Worm (Caenorhabditis elegans): Measurements from ENCODE around the gene C29E4.10.

Gene C29E4.10

ce11 chrIII:7973968-7974607 is 36.4 kb downstream of the C29E4.10 start (continued):
- TF ChIP-seq daf-16 (GFP tag; optimal IDR thresholded peaks at IDR 0.05) (no peak), daf-16 (tag; optimal IDR thresholded peaks at IDR 0.05) (peak; percentile 53), sdz-12 (GFP tag; optimal IDR thresholded peaks at IDR 0.05) (no peak), ctbp-1 (GFP tag; IDR thresholded peaks at IDR 0.05) (0 out of 2 replicates have a peak, but pooled peaks have one; percentile 7), zip-2 (tag; optimal IDR thresholded peaks at IDR 0.05) (peak; percentile 2), F37D6.2 (tag; optimal IDR thresholded peaks at IDR 0.05) (no peak), pqm-1 (tag; optimal IDR thresholded peaks at IDR 0.05) (peak; percentile 6), aly-2 (tag; optimal IDR thresholded peaks at IDR 0.05) (no peak), hlh-11 (tag; optimal IDR thresholded peaks at IDR 0.05) (peak; percentile 42), hif-1 (tag; optimal IDR thresholded peaks at IDR 0.05) (no peak), nhr-48 (tag; optimal IDR thresholded peaks at IDR 0.05) (no peak), duxl-1 (tag; optimal IDR thresholded peaks at IDR 0.05; ENCODE audit: poor library complexity) (no peak), php-3 (GFP tag; IDR thresholded peaks at IDR 0.05) (peak; percentile 82), ztf-7 (tag; optimal IDR thresholded peaks at IDR 0.05) (no peak), nhr-28 (tag; optimal IDR thresholded peaks at IDR 0.05) (peak; percentile 48), lin-38 (GFP tag; IDR thresholded peaks at IDR 0.05) (0 out of 2 replicates have a peak, but pooled peaks have one; percentile 11), skn-1 (tag; optimal IDR thresholded peaks at IDR 0.05) (no peak), daf-8 (GFP tag; IDR thresholded peaks at IDR 0.05) (no peak), cey-2 (tag; optimal IDR thresholded peaks at IDR 0.05; ENCODE audit: borderline replicate concordance, insufficient read depth) (no peak), Y5F2A.4 (GFP tag; optimal IDR thresholded peaks at IDR 0.05) (no peak), lin-13 (GFP tag; optimal IDR thresholded peaks at IDR 0.05) (peak; percentile 12), daf-12 (tag; optimal IDR thresholded peaks at IDR 0.05) (no peak), nhr-11 (tag; optimal IDR thresholded peaks at IDR 0.05) (peak; percentile 45), lsy-2 (tag; optimal IDR thresholded peaks at IDR 0.05) (peak in 1 of 2 experiments; percentile 28), snpc-1.2 (GFP tag; IDR thresholded peaks at IDR 0.05) (no peak), T20F7.1 (GFP tag; optimal IDR thresholded peaks at IDR 0.05) (peak; percentile 17), R02D3.7 (tag; optimal IDR thresholded peaks at IDR 0.05) (no peak), dve-1 (tag; optimal IDR thresholded peaks at IDR 0.05; ENCODE audit: insufficient read depth) (peak; percentile 71)

ce11 chrIII:7977224-7977623 is 39.6 kb downstream of the C29E4.10 start:
- TF ChIP-seq ZK546.5 (tag; optimal IDR thresholded peaks at IDR 0.05): no peak
- peak in 1 of 2 experiments; percentile 7 for TF ChIP-seq hif-1 (tag; optimal IDR thresholded peaks at IDR 0.05)
- no peak for TF ChIP-seq ces-1 (GFP tag; optimal IDR thresholded peaks at IDR 0.05)
- peak; percentile 83 for TF ChIP-seq duxl-1 (tag; optimal IDR thresholded peaks at IDR 0.05; ENCODE audit: poor library complexity)
- no peak for TF ChIP-seq mxl-3 (GFP tag; optimal IDR thresholded peaks at IDR 0.05)
- TF ChIP-seq nhr-42 (GFP tag; IDR thresholded peaks at IDR 0.05): peak; percentile 67; the same call in 1 of the 2 replicates
- no peak for TF ChIP-seq daf-16 (GFP tag; optimal IDR thresholded peaks at IDR 0.05)
- TF ChIP-seq daf-16 (tag; optimal IDR thresholded peaks at IDR 0.05): no peak
- peak; percentile 71; the same call in 1 of the 2 replicates for TF ChIP-seq zfp-3 (GFP tag; conservative IDR thresholded peaks at IDR 0.05)
- no peak for TF ChIP-seq ceh-20 (GFP tag; IDR thresholded peaks at IDR 0.05)
- 0 out of 2 replicates have a peak, but pooled peaks have one; percentile 12 for TF ChIP-seq mdt-29 (GFP tag; IDR thresholded peaks at IDR 0.05)
- no peak for TF ChIP-seq F10B5.3 (tag; optimal IDR thresholded peaks at IDR 0.05)
- TF ChIP-seq spr-1 (tag; optimal IDR thresholded peaks at IDR 0.05): no peak
- TF ChIP-seq lsy-2 (tag; optimal IDR thresholded peaks at IDR 0.05): peak; percentile 25 to 63
- peak; percentile 19 for TF ChIP-seq dve-1 (tag; optimal IDR thresholded peaks at IDR 0.05; ENCODE audit: insufficient read depth)
- TF ChIP-seq nhr-77 (tag; optimal IDR thresholded peaks at IDR 0.05): peak; percentile 24
- TF ChIP-seq T26A8.4 (GFP tag; IDR thresholded peaks at IDR 0.05): 0 out of 2 replicates have a peak, but pooled peaks have one; percentile 29
- no peak; the same call in 1 of the 2 replicates for TF ChIP-seq snpc-1.2 (GFP tag; IDR thresholded peaks at IDR 0.05)
- no peak for TF ChIP-seq rbr-2 (tag; optimal IDR thresholded peaks at IDR 0.05)
- TF ChIP-seq zip-2 (tag; optimal IDR thresholded peaks at IDR 0.05): no peak
- no peak for TF ChIP-seq unc-39 (tag; optimal IDR thresholded peaks at IDR 0.05)
- peak; percentile 51; the same call in 1 of the 2 replicates for TF ChIP-seq egl-43 (GFP tag; IDR thresholded peaks at IDR 0.05)
- TF ChIP-seq hlh-11 (tag; optimal IDR thresholded peaks at IDR 0.05): peak; percentile 39
- no peak for TF ChIP-seq cey-2 (tag; optimal IDR thresholded peaks at IDR 0.05; ENCODE audit: borderline replicate concordance, insufficient read depth)
- TF ChIP-seq ceh-44 (GFP tag; IDR thresholded peaks at IDR 0.05): no peak
- no peak for TF ChIP-seq F44E2.7 (GFP tag; IDR thresholded peaks at IDR 0.05)
- no peak for TF ChIP-seq zip-11 (GFP tag; IDR thresholded peaks at IDR 0.05)
- TF ChIP-seq nhr-11 (tag; optimal IDR thresholded peaks at IDR 0.05): no peak
- TF ChIP-seq lin-15B (tag; optimal IDR thresholded peaks at IDR 0.05): no peak
- peak; percentile 1 for TF ChIP-seq mep-1 (tag; optimal IDR thresholded peaks at IDR 0.05)
- peak; percentile 29 for TF ChIP-seq mes-2 (tag; optimal IDR thresholded peaks at IDR 0.05; ENCODE audit: poor library complexity, severe bottlenecking)

All from whole organism, L4 larva.